Fruit fly (Drosophila melanogaster) S2 (cell line): Measurements from ENCODE around the gene CG12071.

ENCODE experiments used
- CG8478 ChIP-seq: fragments of >200 bp; optimal IDR thresholded peaks from 2 replicates; lab custom pipeline; 2018
- CTCF ChIP-seq, 2 experiments: fragments of >200 bp; optimal IDR thresholded peaks; 2 replicates each; lab custom pipeline; 2018

dm6 chr3R:30893738-30894137 lies 12.9 kb upstream of the CG12071 start, which contains the start of gene Cyp4c3:
- TF ChIP-seq CTCF (optimal IDR thresholded peaks at IDR 0.05; lab: Kevin White, UChicago) (no peak), CG8478 (no peak)
